Worm (Caenorhabditis elegans) whole organism, L4/young adult: ENCODE data around the gene bath-29.

Experiments used
- W03F9.2 ChIP-seq: fragments of 150-350 bp; optimal IDR thresholded peaks from 2 replicates; lab custom pipeline; 2014; ENCODE audit warnings: missing biosample characterization, missing genetic modification characterization
- dao-5 ChIP-seq: sonication (generic microtip); optimal IDR thresholded peaks from 2 replicates; lab custom pipeline; 2016; ENCODE audit warnings: missing genotype, missing genetic modification characterization, moderate library complexity, missing compliant biosample characterization
- him-1 ChIP-seq: sonication (generic microtip); optimal IDR thresholded peaks from 2 replicates; lab custom pipeline; 2016; ENCODE audit warnings: missing genotype, missing genetic modification reagents, missing genetic modification characterization, missing compliant biosample characterization

- no peak for TF ChIP-seq dao-5
- no peak for TF ChIP-seq him-1
- TF ChIP-seq W03F9.2 (tag; lab: Kevin White, UChicago): no peak
These were observed 11.3 kb upstream of the bath-29 start, which contains the start of gene F14D2.19 for ce11 chrII:3337039-3337438.
